Worm (Caenorhabditis elegans) whole organism, L4/young adult: ENCODE data around the gene T15H9.4.
A peak's percentile ranks its signal among the peaks of the same experiment; 100 is the strongest.

Experiments used
- W03F9.2 ChIP-seq: fragments of 150-350 bp; optimal IDR thresholded peaks from 2 replicates; lab custom pipeline; 2014; ENCODE audit warnings: missing biosample characterization, missing genetic modification characterization
- him-1 ChIP-seq: sonication (generic microtip); optimal IDR thresholded peaks from 2 replicates; lab custom pipeline; 2016; ENCODE audit warnings: missing genotype, missing genetic modification reagents, missing genetic modification characterization, missing compliant biosample characterization

DNA sequence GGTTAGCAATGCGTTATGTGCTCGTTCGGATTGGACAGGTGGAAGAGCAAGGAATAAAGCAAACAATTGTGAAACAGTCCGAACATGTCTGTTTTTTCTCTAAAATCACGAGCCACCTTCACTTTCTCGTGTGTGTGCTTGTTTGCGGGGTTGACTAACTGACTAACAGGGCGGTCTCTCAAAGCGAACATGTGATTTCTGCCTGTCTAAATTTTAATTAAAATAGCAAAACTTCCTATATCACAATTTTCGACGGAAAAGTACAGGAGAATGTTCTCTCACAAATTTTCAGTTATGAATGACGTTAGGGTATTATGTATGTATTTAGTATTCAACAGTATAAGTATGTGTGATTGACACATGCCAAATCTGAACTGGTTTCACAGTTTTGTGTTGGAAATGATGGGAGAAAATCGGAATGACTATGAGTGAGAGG lies 10.3 kb downstream of the T15H9.4 start:
- TF ChIP-seq W03F9.2 (tag; lab: Kevin White, UChicago) (peak; percentile 14), him-1 (no peak)
